Worm (Caenorhabditis elegans) whole organism, young adult: ENCODE data around the gene cpt-1.

Source experiments
- B0336.3 ChIP-seq: fragments of 200-800 bp; sonication (Bioruptor generic); IDR thresholded peaks from 2 replicates; pipeline ENCODE4 v1.3.6; 2022; ENCODE audit warnings: missing genetic modification characterization, missing compliant biosample characterization
- C06A6.2 ChIP-seq: fragments of 200-800 bp; sonication (Bioruptor generic); conservative IDR thresholded peaks from 2 replicates; pipeline ENCODE4 v1.3.6; 2022; ENCODE audit warnings: missing genetic modification characterization, missing compliant biosample characterization
- D2030.7 ChIP-seq: fragments of 200-800 bp; sonication (Bioruptor generic); IDR thresholded peaks from 2 replicates; pipeline ENCODE4 v1.3.6; 2022; ENCODE audit warnings: missing genetic modification reagents, missing genetic modification characterization, missing compliant biosample characterization
- F37B4.10 ChIP-seq: fragments of 200-800 bp; sonication (Bioruptor generic); IDR thresholded peaks from 2 replicates; pipeline ENCODE4 v1.3.6; 2022; ENCODE audit warnings: missing genetic modification characterization, missing compliant biosample characterization
- F49E8.2 ChIP-seq: sonication (generic microtip); optimal IDR thresholded peaks from 3 replicates; lab custom pipeline; 2017; ENCODE audit warnings: missing genetic modification characterization, mild to moderate bottlenecking, missing compliant biosample characterization, antibody characterized with exemption, moderate library complexity; ENCODE audit not compliant: insufficient read depth
- F52B5.7 ChIP-seq: sonication (generic microtip); optimal IDR thresholded peaks from 2 replicates; lab custom pipeline; 2016; ENCODE audit warnings: mild to moderate bottlenecking, missing genetic modification characterization, missing compliant biosample characterization
- F57C9.4 ChIP-seq: sonication (generic microtip); optimal IDR thresholded peaks from 2 replicates; lab custom pipeline; 2017; ENCODE audit warnings: mild to moderate bottlenecking, missing genetic modification characterization, missing compliant biosample characterization
- K11D2.4 ChIP-seq: fragments of 200-800 bp; sonication (Bioruptor generic); IDR thresholded peaks from 2 replicates; pipeline ENCODE4 v1.3.6; 2022; ENCODE audit warnings: missing genetic modification reagents, missing genetic modification characterization, missing compliant biosample characterization
- T07F8.4 ChIP-seq: sonication (generic microtip); optimal IDR thresholded peaks from 2 replicates; lab custom pipeline; 2016; ENCODE audit warnings: mild to moderate bottlenecking, missing genetic modification characterization, moderate library complexity, missing compliant biosample characterization
- Y53G8AR.9 ChIP-seq: fragments of 200-800 bp; sonication (Bioruptor generic); conservative IDR thresholded peaks from 2 replicates; pipeline ENCODE4 v1.3.6; 2022; ENCODE audit warnings: missing genetic modification reagents, missing genetic modification characterization, missing compliant biosample characterization
- Y56A3A.18 ChIP-seq: fragments of 200-800 bp; sonication (Bioruptor generic); IDR thresholded peaks from 2 replicates; pipeline ENCODE4 v1.3.6; 2022; ENCODE audit warnings: missing genetic modification reagents, missing genetic modification characterization, missing compliant biosample characterization
- Y79H2A.3 ChIP-seq: fragments of 200-800 bp; sonication (Bioruptor generic); conservative IDR thresholded peaks from 2 replicates; pipeline ENCODE4 v1.3.6; 2022; ENCODE audit warnings: missing genetic modification reagents, missing genetic modification characterization, missing compliant biosample characterization
- aptf-3 ChIP-seq: fragments of 200-800 bp; sonication (Bioruptor generic); IDR thresholded peaks from 2 replicates; pipeline ENCODE4 v1.3.6; 2022; ENCODE audit warnings: missing genetic modification characterization, missing compliant biosample characterization
- atf-7 ChIP-seq: sonication (generic microtip); optimal IDR thresholded peaks from 2 replicates; lab custom pipeline; 2017; ENCODE audit warnings: mild to moderate bottlenecking, missing genetic modification characterization, missing compliant biosample characterization
- bed-1 ChIP-seq: fragments of 200-800 bp; sonication (Bioruptor generic); IDR thresholded peaks from 2 replicates; pipeline ENCODE4 v1.3.6; 2022; ENCODE audit warnings: missing genetic modification reagents, missing genetic modification characterization, missing compliant biosample characterization
- bed-2 ChIP-seq: fragments of 200-800 bp; sonication (Bioruptor generic); IDR thresholded peaks from 2 replicates; pipeline ENCODE4 v1.3.6; 2022; ENCODE audit warnings: missing genetic modification reagents, missing genetic modification characterization, missing compliant biosample characterization
- cebp-1 ChIP-seq, 2 experiments: fragments of 200-800 bp in 1 of 2; sonication (Bioruptor generic) in 1 of 2; sonication (generic microtip) in 1 of 2; IDR thresholded peaks in 1 of 2; optimal IDR thresholded peaks in 1 of 2; 2 replicates each; pipeline versions ENCODE4 v1.3.6 to Lab custom; 2017 to 2022; ENCODE audit warnings: missing compliant biosample characterization in 2 of 2, missing genetic modification characterization in 2 of 2, mild to moderate bottlenecking in 1 of 2, missing genetic modification reagents in 1 of 2, moderate library complexity in 1 of 2
- cebp-2 ChIP-seq: fragments of 200-800 bp; sonication (Bioruptor generic); IDR thresholded peaks from 2 replicates; pipeline ENCODE4 v1.3.6; 2022; ENCODE audit warnings: missing genetic modification characterization, missing compliant biosample characterization
- ceh-100 ChIP-seq: fragments of 200-800 bp; sonication (Bioruptor generic); IDR thresholded peaks from 2 replicates; pipeline ENCODE4 v1.3.6; 2022; ENCODE audit warnings: missing genetic modification reagents, missing genetic modification characterization, missing compliant biosample characterization
- chd-7 ChIP-seq: sonication (generic microtip); optimal IDR thresholded peaks from 2 replicates; lab custom pipeline; 2016; ENCODE audit warnings: mild to moderate bottlenecking, missing genetic modification characterization, moderate library complexity, missing compliant biosample characterization
- dox-1 ChIP-seq: fragments of 200-800 bp; sonication (Bioruptor generic); IDR thresholded peaks from 2 replicates; pipeline ENCODE4 v1.3.6; 2022; ENCODE audit warnings: missing genetic modification reagents, missing genetic modification characterization, missing compliant biosample characterization
- dpl-1 ChIP-seq: fragments of 150-350 bp; optimal IDR thresholded peaks from 2 replicates; lab custom pipeline; 2014; ENCODE audit warnings: missing biosample characterization, missing genetic modification reagents, missing genetic modification characterization
- egrh-3 ChIP-seq: fragments of 200-800 bp; sonication (Bioruptor generic); IDR thresholded peaks from 2 replicates; pipeline ENCODE4 v1.3.6; 2022; ENCODE audit warnings: missing genetic modification reagents, missing genetic modification characterization, missing compliant biosample characterization
- fkh-3 ChIP-seq: sonication (generic microtip); optimal IDR thresholded peaks from 2 replicates; lab custom pipeline; 2016; ENCODE audit warnings: mild to moderate bottlenecking, missing genetic modification characterization, missing compliant biosample characterization
- gei-17 ChIP-seq: fragments of 200-800 bp; sonication (Bioruptor generic); optimal IDR thresholded peaks from 2 replicates; lab custom pipeline; 2018; ENCODE audit warnings: mild to moderate bottlenecking, missing genetic modification characterization, missing compliant biosample characterization
- hlh-12 ChIP-seq: sonication (generic microtip); optimal IDR thresholded peaks from 2 replicates; lab custom pipeline; 2016; ENCODE audit warnings: missing genetic modification characterization, missing compliant biosample characterization
- hrde-1 ChIP-seq: sonication (generic microtip); optimal IDR thresholded peaks from 2 replicates; lab custom pipeline; 2016; ENCODE audit warnings: missing genetic modification characterization, mild to moderate bottlenecking, missing compliant biosample characterization, moderate library complexity, missing genotype, missing genetic modification reagents, borderline replicate concordance
- lin-26 ChIP-seq: fragments of 200-800 bp; sonication (Bioruptor generic); IDR thresholded peaks from 2 replicates; pipeline ENCODE4 v1.3.6; 2022; ENCODE audit warnings: missing genetic modification reagents, missing genetic modification characterization, missing compliant biosample characterization
- madf-8 ChIP-seq: fragments of 200-800 bp; sonication (Bioruptor generic); conservative IDR thresholded peaks from 2 replicates; pipeline ENCODE4 v1.3.6; 2022; ENCODE audit warnings: missing genetic modification reagents, missing genetic modification characterization, missing compliant biosample characterization
- mel-28 ChIP-seq: sonication (generic microtip); optimal IDR thresholded peaks from 2 replicates; lab custom pipeline; 2016; ENCODE audit warnings: borderline replicate concordance, mild to moderate bottlenecking, missing genetic modification characterization, missing compliant biosample characterization
- mes-4 ChIP-seq: sonication (generic microtip); optimal IDR thresholded peaks from 2 replicates; lab custom pipeline; 2016; ENCODE audit warnings: missing genotype, missing genetic modification characterization, missing compliant biosample characterization
- nfyb-1 ChIP-seq: fragments of 200-800 bp; sonication (Bioruptor generic); IDR thresholded peaks from 2 replicates; pipeline ENCODE4 v1.3.6; 2022; ENCODE audit warnings: missing genetic modification reagents, missing genetic modification characterization, missing compliant biosample characterization
- nhr-90 ChIP-seq: sonication (generic microtip); optimal IDR thresholded peaks from 2 replicates; lab custom pipeline; 2016; ENCODE audit warnings: missing genotype, mild to moderate bottlenecking, missing genetic modification characterization, missing compliant biosample characterization
- pbrm-1 ChIP-seq: fragments of 200-800 bp; sonication (Bioruptor generic); IDR thresholded peaks from 2 replicates; pipeline ENCODE4 v1.3.6; 2022; ENCODE audit warnings: missing genetic modification reagents, missing genetic modification characterization, missing compliant biosample characterization
- rcor-1 ChIP-seq: fragments of 200-800 bp; sonication (Bioruptor generic); IDR thresholded peaks from 2 replicates; pipeline ENCODE4 v1.3.6; 2022; ENCODE audit warnings: missing genetic modification reagents, missing genetic modification characterization, missing compliant biosample characterization
- repo-1 ChIP-seq: sonication (generic microtip); optimal IDR thresholded peaks from 2 replicates; lab custom pipeline; 2017; ENCODE audit warnings: mild to moderate bottlenecking, missing genetic modification characterization, missing compliant biosample characterization
- rpc-1 ChIP-seq, 2 experiments: fragments of 150-350 bp in 1 of 2; sonication (generic microtip) in 1 of 2; optimal IDR thresholded peaks; 2 replicates each; lab custom pipeline; 2014 to 2018; ENCODE audit warnings: missing biosample characterization in 1 of 2, missing genetic modification characterization in 1 of 2, missing genetic modification reagents in 1 of 2, missing genotype in 1 of 2
- snpc-1.1 ChIP-seq: sonication (generic microtip); optimal IDR thresholded peaks from 2 replicates; lab custom pipeline; 2017; ENCODE audit warnings: missing genetic modification characterization, mild to moderate bottlenecking, missing compliant biosample characterization, antibody characterized with exemption, moderate library complexity, missing genotype, missing genetic modification reagents; ENCODE audit not compliant: insufficient read depth
- snpc-3.4 ChIP-seq: sonication (generic microtip); optimal IDR thresholded peaks from 2 replicates; lab custom pipeline; 2017; ENCODE audit warnings: missing genetic modification characterization, mild to moderate bottlenecking, missing compliant biosample characterization, antibody characterized with exemption, moderate library complexity, missing genotype, missing genetic modification reagents
- tbp1 ChIP-seq: fragments of 200-800 bp; sonication (Bioruptor generic); optimal IDR thresholded peaks from 2 replicates; lab custom pipeline; 2018; ENCODE audit warnings: mild to moderate bottlenecking, missing genetic modification characterization, missing compliant biosample characterization
- unc-130 ChIP-seq: sonication (generic microtip); optimal IDR thresholded peaks from 2 replicates; lab custom pipeline; 2016; ENCODE audit warnings: missing genetic modification reagents, missing genetic modification characterization, missing compliant biosample characterization
- xnd-1 ChIP-seq: sonication (generic microtip); optimal IDR thresholded peaks from 2 replicates; lab custom pipeline; 2016; ENCODE audit warnings: missing genotype, missing genetic modification reagents, missing genetic modification characterization, missing compliant biosample characterization
- ztf-26 ChIP-seq: sonication (generic microtip); optimal IDR thresholded peaks from 2 replicates; lab custom pipeline; 2017; ENCODE audit warnings: missing genetic modification characterization, missing compliant biosample characterization
- ztf-3 ChIP-seq: fragments of 200-800 bp; sonication (Bioruptor generic); optimal IDR thresholded peaks from 2 replicates; lab custom pipeline; 2018; ENCODE audit warnings: mild to moderate bottlenecking, missing genetic modification characterization, missing compliant biosample characterization

Gene cpt-1

ce11 chrII:12795188-12795587 is 1.1 kb downstream of the cpt-1 start:
- TF ChIP-seq egrh-3 (no peak), B0336.3 (peak; percentile 63), repo-1 (tag; lab: Kevin White, UChicago) (peak; percentile 13), Y56A3A.18 (0 out of 2 replicates have a peak, but pooled peaks have one; percentile 45), nhr-90 (tag; lab: Kevin White, UChicago) (no peak), F52B5.7 (tag; lab: Kevin White, UChicago) (peak; percentile 35), mel-28 (tag; lab: Kevin White, UChicago) (peak; percentile 55), chd-7 (tag; lab: Kevin White, UChicago) (peak; percentile 19), nfyb-1 (GFP tag; lab: Robert Waterston, UW) (peak; percentile 57; the same call in 1 of the 2 replicates), ztf-26 (tag; lab: Kevin White, UChicago) (peak; percentile 16), Y53G8AR.9 (peak; percentile 28; the same call in 1 of the 2 replicates), F37B4.10 (GFP tag; lab: Robert Waterston, UW) (0 out of 2 replicates have a peak, but pooled peaks have one; percentile 76), fkh-3 (no peak), tbp1 (no peak), cebp-1 (GFP tag; IDR thresholded peaks at IDR 0.05; lab: Robert Waterston, UW) (no peak), cebp-1 (tag; optimal IDR thresholded peaks at IDR 0.05; lab: Kevin White, UChicago) (peak; percentile 39), F57C9.4 (peak; percentile 40)

ce11 chrII:12790392-12790791 is 5.9 kb downstream of the cpt-1 start:
- TF ChIP-seq nfyb-1 (GFP tag; lab: Robert Waterston, UW) (peak; percentile 70), rcor-1 (GFP tag; lab: Robert Waterston, UW) (no peak)

- TF ChIP-seq D2030.7 (no peak), madf-8 (no peak), dox-1 (GFP tag; lab: Robert Waterston, UW) (0 out of 2 replicates have a peak, but pooled peaks have one; percentile 19), hlh-12 (no peak), unc-130 (GFP tag; lab: Kevin White, UChicago) (no peak), cebp-2 (GFP tag; lab: Robert Waterston, UW) (0 out of 2 replicates have a peak, but pooled peaks have one; percentile 69), Y79H2A.3 (GFP tag; lab: Robert Waterston, UW) (no peak), aptf-3 (no peak), F49E8.2 (no peak), lin-26 (GFP tag; lab: Robert Waterston, UW) (no peak), bed-2 (GFP tag; lab: Robert Waterston, UW) (no peak), mes-4 (tag; lab: Kevin White, UChicago) (no peak), ceh-100 (GFP tag; lab: Robert Waterston, UW) (no peak), dpl-1 (GFP tag; lab: Kevin White, UChicago) (no peak), rcor-1 (GFP tag; lab: Robert Waterston, UW) (no peak), nfyb-1 (GFP tag; lab: Robert Waterston, UW) (peak; percentile 55; the same call in 1 of the 2 replicates), pbrm-1 (no peak), bed-1 (GFP tag; lab: Robert Waterston, UW) (no peak), C06A6.2 (no peak), ztf-3 (GFP tag; lab: Kevin White, UChicago) (no peak), snpc-3.4 (tag; lab: Kevin White, UChicago) (no peak), atf-7 (tag; lab: Kevin White, UChicago) (no peak), cebp-1 (GFP tag; IDR thresholded peaks at IDR 0.05; lab: Robert Waterston, UW) (no peak), cebp-1 (tag; optimal IDR thresholded peaks at IDR 0.05; lab: Kevin White, UChicago) (peak; percentile 8), xnd-1 (no peak), gei-17 (no peak), F57C9.4 (no peak), snpc-1.1 (no peak), K11D2.4 (no peak), hrde-1 (tag; lab: Kevin White, UChicago) (no peak), Y56A3A.18 (no peak), T07F8.4 (tag; lab: Kevin White, UChicago) (no peak), rpc-1 (optimal IDR thresholded peaks at IDR 0.05; lab: Kevin White, UChicago) (no peak), rpc-1 (tag; optimal IDR thresholded peaks at IDR 0.05; lab: Kevin White, UChicago) (no peak)
Observed at ce11 chrII:12789497-12789896, 6.8 kb downstream of the cpt-1 start.
